Fruit fly (Drosophila melanogaster) whole organism, adult: Measurements from ENCODE around the gene CG1208.

Source experiments
- CG11617 ChIP-seq: fragments of 200-800 bp; sonication (Bioruptor generic); optimal IDR thresholded peaks from 2 replicates; lab custom pipeline; 2017; ENCODE audit warnings: mild to moderate bottlenecking, missing biosample characterization, missing genetic modification reagents, missing genetic modification characterization
- CG7045 ChIP-seq: fragments of 200-800 bp; sonication (Bioruptor generic); optimal IDR thresholded peaks from 2 replicates; lab custom pipeline; 2017; ENCODE audit warnings: missing biosample characterization, mild to moderate bottlenecking, missing genetic modification characterization
- CG7101 ChIP-seq: fragments of 200-800 bp; sonication (Bioruptor generic); optimal IDR thresholded peaks from 2 replicates; lab custom pipeline; 2018; ENCODE audit warnings: missing biosample characterization, mild to moderate bottlenecking, missing genetic modification characterization, moderate library complexity
- Mnt ChIP-seq: fragments of 200-800 bp; sonication (Bioruptor generic); optimal IDR thresholded peaks from 2 replicates; lab custom pipeline; 2016; ENCODE audit warnings: missing biosample characterization, mild to moderate bottlenecking, missing genetic modification characterization
- toe ChIP-seq: fragments of 200-800 bp; sonication (Bioruptor generic); optimal IDR thresholded peaks from 2 replicates; lab custom pipeline; 2016; ENCODE audit warnings: missing biosample characterization, missing genetic modification characterization

- peak; percentile 73 for TF ChIP-seq CG7101 (tag; lab: Kevin White, UChicago)
- peak; percentile 74 for TF ChIP-seq Mnt
- peak; percentile 69 for TF ChIP-seq toe (GFP tag; lab: Kevin White, UChicago)
- TF ChIP-seq CG11617 (GFP tag; lab: Kevin White, UChicago), result peak; percentile 74
- TF ChIP-seq CG7045 (GFP tag; lab: Kevin White, UChicago), result peak; percentile 60
These were observed 7.0 kb upstream of the CG1208 start, which contains the start of the genes Sec20 and dgrn for dm6 chr3R:5824456-5824855.
